Fruit fly (Drosophila melanogaster) whole organism, embryonic: ENCODE measurements around the gene Actn.

Experiments
- Abd-B ChIP-seq: fragments of 200-800 bp; sonication (Bioruptor generic); optimal IDR thresholded peaks from 2 replicates; lab custom pipeline; 2018; ENCODE audit warnings: missing biosample characterization, mild to moderate bottlenecking, missing genetic modification characterization, moderate library complexity
- BEAF-32 ChIP-seq: fragments of 200-800 bp; sonication (Bioruptor generic); optimal IDR thresholded peaks from 3 replicates; lab custom pipeline; 2017; ENCODE audit warnings: missing biosample characterization, missing genetic modification characterization, mild to moderate bottlenecking, moderate library complexity, missing genetic modification reagents
- Bdp1 ChIP-seq: fragments of 200-800 bp; sonication (Bioruptor generic); optimal IDR thresholded peaks from 3 replicates; lab custom pipeline; 2016; ENCODE audit warnings: missing biosample characterization, missing genetic modification characterization
- BtbVII ChIP-seq: fragments of 200-800 bp; sonication (Bioruptor generic); optimal IDR thresholded peaks from 3 replicates; lab custom pipeline; 2017; ENCODE audit warnings: missing biosample characterization, mild to moderate bottlenecking, missing genetic modification characterization
- CG10147 ChIP-seq: fragments of 200-800 bp; sonication (Bioruptor generic); optimal IDR thresholded peaks from 2 replicates; lab custom pipeline; 2019; ENCODE audit warnings: missing biosample characterization, mild to moderate bottlenecking, missing genetic modification characterization, moderate library complexity
- CG10321 ChIP-seq: fragments of 200-800 bp; sonication (Bioruptor generic); IDR thresholded peaks from 2 replicates; pipeline ENCODE4 v1.3.6; 2022; ENCODE audit warnings: missing biosample characterization, missing genetic modification characterization
- CG12071 ChIP-seq: fragments of 200-800 bp; sonication (Bioruptor generic); optimal IDR thresholded peaks from 3 replicates; lab custom pipeline; 2018; ENCODE audit warnings: missing biosample characterization, mild to moderate bottlenecking, missing genetic modification characterization
- CG12236 ChIP-seq: fragments of 200-800 bp; sonication (Bioruptor generic); optimal IDR thresholded peaks from 2 replicates; lab custom pipeline; 2016; ENCODE audit warnings: missing biosample characterization, missing genetic modification characterization
- CG12659 ChIP-seq: fragments of 200-800 bp; sonication (Bioruptor generic); optimal IDR thresholded peaks from 3 replicates; lab custom pipeline; 2017; ENCODE audit warnings: mild to moderate bottlenecking, missing biosample characterization, missing genetic modification reagents, missing genetic modification characterization
- CG17385 ChIP-seq: fragments of 200-800 bp; sonication (Bioruptor generic); optimal IDR thresholded peaks from 3 replicates; lab custom pipeline; 2018; ENCODE audit warnings: missing biosample characterization, mild to moderate bottlenecking, missing genetic modification characterization
- CG2129 ChIP-seq: fragments of 200-800 bp; sonication (Bioruptor generic); IDR thresholded peaks from 2 replicates; pipeline ENCODE4 v1.3.6; 2022; ENCODE audit warnings: missing biosample characterization, missing genetic modification characterization; ENCODE audit not compliant: partially characterized antibody
- CG2889 ChIP-seq: fragments of 200-800 bp; sonication (Bioruptor generic); IDR thresholded peaks from 3 replicates; pipeline ENCODE4 v1.3.6; 2022; ENCODE audit warnings: missing biosample characterization, missing genetic modification characterization
- CG31224 ChIP-seq: fragments of 200-800 bp; sonication (Bioruptor generic); IDR thresholded peaks from 2 replicates; pipeline ENCODE4 v1.3.6; 2022; ENCODE audit warnings: missing biosample characterization, missing genetic modification characterization
- CG3163 ChIP-seq: fragments of 200-800 bp; sonication (Bioruptor generic); optimal IDR thresholded peaks from 3 replicates; lab custom pipeline; 2016; ENCODE audit warnings: missing biosample characterization, missing genetic modification characterization
- CG3281 ChIP-seq: fragments of 200-800 bp; sonication (Bioruptor generic); optimal IDR thresholded peaks from 3 replicates; lab custom pipeline; 2017; ENCODE audit warnings: missing biosample characterization, mild to moderate bottlenecking, missing genetic modification characterization
- CG33213 ChIP-seq: fragments of 200-800 bp; sonication (Bioruptor generic); optimal IDR thresholded peaks from 3 replicates; lab custom pipeline; 2016; ENCODE audit warnings: missing biosample characterization, missing genetic modification characterization
- CG4328 ChIP-seq: fragments of 200-800 bp; sonication (Bioruptor generic); optimal IDR thresholded peaks from 3 replicates; lab custom pipeline; 2017; ENCODE audit warnings: missing biosample characterization, missing genetic modification reagents, missing genetic modification characterization
- CG43689 ChIP-seq: fragments of 200-800 bp; sonication (Bioruptor generic); IDR thresholded peaks from 2 replicates; pipeline ENCODE4 v1.3.6; 2022; ENCODE audit warnings: missing biosample characterization, missing genetic modification characterization
- CG4730 ChIP-seq: fragments of 200-800 bp; sonication (Bioruptor generic); IDR thresholded peaks from 2 replicates; pipeline ENCODE4 v1.3.6; 2022; ENCODE audit warnings: missing biosample characterization, missing genetic modification characterization
- CG6854 ChIP-seq: fragments of 200-800 bp; sonication (Bioruptor generic); optimal IDR thresholded peaks from 3 replicates; lab custom pipeline; 2017; ENCODE audit warnings: missing biosample characterization, mild to moderate bottlenecking, missing genetic modification characterization
- CG7357 ChIP-seq: fragments of 200-800 bp; sonication (Bioruptor generic); IDR thresholded peaks from 3 replicates; pipeline ENCODE4 v1.3.6; 2022; ENCODE audit warnings: missing biosample characterization, missing genetic modification characterization
- CG8388 ChIP-seq: fragments of 200-800 bp; sonication (Bioruptor generic); optimal IDR thresholded peaks from 2 replicates; lab custom pipeline; 2019; ENCODE audit warnings: missing biosample characterization, mild to moderate bottlenecking, missing genetic modification characterization, moderate library complexity
- Dbx ChIP-seq: fragments of 200-800 bp; sonication (Bioruptor generic); IDR thresholded peaks from 3 replicates; pipeline ENCODE4 v1.3.6; 2022; ENCODE audit warnings: missing biosample characterization, missing genetic modification characterization
- HLH3B ChIP-seq: fragments of 200-800 bp; sonication (Bioruptor generic); IDR thresholded peaks from 2 replicates; pipeline ENCODE4 v1.3.6; 2022; ENCODE audit warnings: missing biosample characterization, missing genetic modification characterization
- Hr51 ChIP-seq, 2 experiments: fragments of 200-800 bp; sonication (Bioruptor generic); optimal IDR thresholded peaks; 2 replicates in 1 of 2; 3 replicates in 1 of 2; lab custom pipeline; 2016 to 2018; ENCODE audit warnings: missing biosample characterization in 2 of 2, missing genetic modification characterization in 2 of 2, mild to moderate bottlenecking in 1 of 2, moderate library complexity in 1 of 2
- Hr78 ChIP-seq, 2 experiments: fragments of 200-800 bp in 1 of 2; fragments of >200 bp in 1 of 2; sonication (Bioruptor generic) in 1 of 2; optimal IDR thresholded peaks; 2 replicates each; lab custom pipeline; 2017 to 2019; ENCODE audit warnings: missing biosample characterization in 2 of 2, missing genetic modification characterization in 2 of 2, mild to moderate bottlenecking in 1 of 2, moderate library complexity in 1 of 2
- Nf-YA ChIP-seq: fragments of 200-800 bp; sonication (Bioruptor generic); IDR thresholded peaks from 2 replicates; pipeline ENCODE4 v1.3.6; 2022; ENCODE audit warnings: missing biosample characterization, missing genetic modification characterization
- Six4 ChIP-seq: fragments of 200-800 bp; sonication (Bioruptor generic); optimal IDR thresholded peaks from 2 replicates; lab custom pipeline; 2016; ENCODE audit warnings: missing biosample characterization, missing genetic modification characterization
- Usf ChIP-seq: fragments of 200-800 bp; sonication (Bioruptor generic); optimal IDR thresholded peaks from 2 replicates; lab custom pipeline; 2017; ENCODE audit warnings: missing genotype, missing biosample characterization, missing genetic modification characterization
- Xrp1 ChIP-seq: fragments of 200-800 bp; sonication (Bioruptor generic); IDR thresholded peaks from 2 replicates; pipeline ENCODE4 v1.3.6; 2022; ENCODE audit warnings: missing biosample characterization, missing genetic modification characterization
- amos ChIP-seq: fragments of 200-800 bp; sonication (Bioruptor generic); IDR thresholded peaks from 2 replicates; pipeline ENCODE4 v1.3.6; 2022; ENCODE audit warnings: missing biosample characterization, missing genetic modification characterization; ENCODE audit not compliant: partially characterized antibody
- aop ChIP-seq: fragments of 200-800 bp; sonication (Bioruptor generic); IDR thresholded peaks from 2 replicates; pipeline ENCODE4 v1.3.6; 2022; ENCODE audit warnings: missing biosample characterization, missing genetic modification characterization
- ci ChIP-seq: fragments of 200-800 bp; sonication (Bioruptor generic); IDR thresholded peaks from 3 replicates; pipeline ENCODE4 v1.3.6; 2022; ENCODE audit warnings: missing biosample characterization, missing genetic modification characterization
- crc ChIP-seq: fragments of 200-800 bp; sonication (Bioruptor generic); optimal IDR thresholded peaks from 2 replicates; lab custom pipeline; 2016; ENCODE audit warnings: missing biosample characterization, missing genetic modification characterization
- fd102C ChIP-seq: fragments of 200-800 bp; sonication (Bioruptor generic); optimal IDR thresholded peaks from 2 replicates; lab custom pipeline; 2018; ENCODE audit warnings: missing biosample characterization, mild to moderate bottlenecking, missing genetic modification characterization, moderate library complexity
- hb ChIP-seq: fragments of 200-800 bp; sonication (Bioruptor generic); IDR thresholded peaks from 3 replicates; pipeline ENCODE4 v1.3.6; 2022; ENCODE audit warnings: missing biosample characterization, missing genetic modification characterization; ENCODE audit not compliant: partially characterized antibody
- insv ChIP-seq, 2 experiments: fragments of 200-800 bp; sonication (Bioruptor generic); optimal IDR thresholded peaks; 3 replicates each; lab custom pipeline; 2016 to 2018; ENCODE audit warnings: missing biosample characterization in 2 of 2, missing genetic modification characterization in 2 of 2
- klu ChIP-seq: fragments of 200-800 bp; sonication (Bioruptor generic); IDR thresholded peaks from 2 replicates; pipeline ENCODE4 v1.3.6; 2022; ENCODE audit warnings: missing biosample characterization, missing genetic modification characterization
- kni ChIP-seq: fragments of 200-800 bp; sonication (Bioruptor generic); optimal IDR thresholded peaks from 3 replicates; lab custom pipeline; 2017; ENCODE audit warnings: mild to moderate bottlenecking, missing biosample characterization, missing genetic modification reagents, missing genetic modification characterization
- luna ChIP-seq: fragments of 200-800 bp; sonication (Bioruptor generic); optimal IDR thresholded peaks from 2 replicates; lab custom pipeline; 2016; ENCODE audit warnings: missing biosample characterization, missing genetic modification characterization
- nau ChIP-seq: fragments of 200-800 bp; sonication (Bioruptor generic); optimal IDR thresholded peaks from 3 replicates; lab custom pipeline; 2017; ENCODE audit warnings: missing biosample characterization, mild to moderate bottlenecking, missing genetic modification characterization, missing genetic modification reagents
- pan ChIP-seq, 4 experiments: fragments of >200 bp in 3 of 4; fragments of 200-800 bp in 1 of 4; sonication (Bioruptor generic) in 1 of 4; optimal IDR thresholded peaks in 3 of 4; IDR thresholded peaks in 1 of 4; 2 replicates each; pipeline versions ENCODE4 v1.3.6 to Lab custom; 2017 to 2022; ENCODE audit warnings: missing biosample characterization in 2 of 4, missing genetic modification characterization in 2 of 4, mixed read lengths in 1 of 4
- pum ChIP-seq: fragments of 200-800 bp; sonication (Bioruptor generic); optimal IDR thresholded peaks from 2 replicates; lab custom pipeline; 2016; ENCODE audit warnings: missing biosample characterization, missing genetic modification characterization
- salm ChIP-seq: fragments of 200-800 bp; sonication (Bioruptor generic); optimal IDR thresholded peaks from 2 replicates; lab custom pipeline; 2018; ENCODE audit warnings: missing biosample characterization, mild to moderate bottlenecking, missing genetic modification characterization
- seq ChIP-seq: fragments of 200-800 bp; sonication (Bioruptor generic); IDR thresholded peaks from 2 replicates; pipeline ENCODE4 v1.3.6; 2022; ENCODE audit warnings: missing biosample characterization, missing genetic modification characterization
- toy ChIP-seq: fragments of 200-800 bp; sonication (Bioruptor generic); IDR thresholded peaks from 2 replicates; pipeline ENCODE4 v1.3.6; 2022; ENCODE audit warnings: missing biosample characterization, missing genetic modification characterization
- usp ChIP-seq: fragments of >200 bp; optimal IDR thresholded peaks from 2 replicates; lab custom pipeline; 2017; ENCODE audit warnings: missing biosample characterization, missing genetic modification characterization
- yki ChIP-seq: fragments of >200 bp; optimal IDR thresholded peaks from 3 replicates; lab custom pipeline; 2018

Actn gene

dm6 chrX:2050070-2050899, 8.2 kb upstream of the Actn start, which contains the start of gene moody (continued):
- TF ChIP-seq Six4 (GFP tag; lab: Kevin White, UChicago) (peak; percentile 95), toy (peak; percentile 95), CG12071 (GFP tag; lab: Kevin White, UChicago) (peak; percentile 98), CG4328 (GFP tag; lab: Kevin White, UChicago) (peak; percentile 99), BtbVII (peak; percentile 97), seq (GFP tag; lab: Robert Waterston, UW) (peak; percentile 96), hb (GFP tag; lab: Robert Waterston, UW) (no peak), CG43689 (GFP tag; lab: Robert Waterston, UW) (peak; percentile 97), BEAF-32 (GFP tag; lab: Kevin White, UChicago) (peak; percentile 16), usp (GFP tag; lab: Kevin White, UChicago) (no peak), CG12659 (GFP tag; lab: Kevin White, UChicago) (peak; percentile 98), CG8388 (GFP tag; lab: Kevin White, UChicago) (peak; percentile 86), Bdp1 (peak; percentile 88), CG3163 (GFP tag; lab: Kevin White, UChicago) (peak; percentile 90), CG3281 (GFP tag; lab: Kevin White, UChicago) (peak; percentile 95), yki (lab: Kevin White, UChicago) (no peak), Hr51 (GFP tag; optimal IDR thresholded peaks at IDR 0.05; lab: Kevin White, UChicago) (peak; percentile 92 to 97), ci (peak; percentile 99), Hr78 (GFP tag; optimal IDR thresholded peaks at IDR 0.05; lab: Kevin White, UChicago) (peak in 1 of 2 experiments; percentile 89), CG6854 (GFP tag; lab: Kevin White, UChicago) (peak; percentile 96), CG2889 (peak; percentile 96), Xrp1 (GFP tag; lab: Robert Waterston, UW) (peak; percentile 98), Abd-B (GFP tag; lab: Kevin White, UChicago) (peak; percentile 87), CG2129 (no peak), CG4730 (GFP tag; lab: Robert Waterston, UW) (peak; percentile 97), klu (peak; percentile 96), CG17385 (peak; percentile 93), HLH3B (GFP tag; lab: Robert Waterston, UW) (peak; percentile 98), CG31224 (GFP tag; lab: Robert Waterston, UW) (peak; percentile 96), fd102C (GFP tag; lab: Kevin White, UChicago) (peak; percentile 52), CG10147 (GFP tag; lab: Kevin White, UChicago) (peak; percentile 90), Usf (GFP tag; lab: Kevin White, UChicago) (peak; percentile 96), pan (optimal IDR thresholded peaks at IDR 0.05; lab: Kevin White, UChicago) (no peak), pan (GFP tag; optimal IDR thresholded peaks at IDR 0.05 in 1 of 2, IDR thresholded peaks at IDR 0.05 in 1 of 2) (peak in 1 of 2 experiments; percentile 99), salm (tag; lab: Kevin White, UChicago) (peak; percentile 91), Dbx (GFP tag; lab: Robert Waterston, UW) (peak; percentile 99), pum (GFP tag; lab: Kevin White, UChicago) (peak; percentile 98), insv (GFP tag; optimal IDR thresholded peaks at IDR 0.05; lab: Kevin White, UChicago) (peak in 1 of 2 experiments; percentile 82), kni (peak; percentile 93), nau (GFP tag; lab: Kevin White, UChicago) (peak; percentile 93), aop (GFP tag; lab: Robert Waterston, UW) (peak; percentile 96), luna (GFP tag; lab: Kevin White, UChicago) (peak; percentile 92), amos (GFP tag; lab: Robert Waterston, UW) (peak; percentile 38; the same call in 1 of the 2 replicates), CG7357 (GFP tag; lab: Robert Waterston, UW) (peak; percentile 87), CG10321 (GFP tag; lab: Robert Waterston, UW) (peak; percentile 87), CG12236 (GFP tag; lab: Kevin White, UChicago) (peak; percentile 88), Nf-YA (GFP tag; lab: Robert Waterston, UW) (peak; percentile 96), crc (GFP tag; lab: Kevin White, UChicago) (peak; percentile 95), CG33213 (GFP tag; lab: Kevin White, UChicago) (peak; percentile 97)
